Fruit fly (Drosophila melanogaster): ENCODE results near the gene Jon66Ci.

Jon66Ci gene

DNA sequence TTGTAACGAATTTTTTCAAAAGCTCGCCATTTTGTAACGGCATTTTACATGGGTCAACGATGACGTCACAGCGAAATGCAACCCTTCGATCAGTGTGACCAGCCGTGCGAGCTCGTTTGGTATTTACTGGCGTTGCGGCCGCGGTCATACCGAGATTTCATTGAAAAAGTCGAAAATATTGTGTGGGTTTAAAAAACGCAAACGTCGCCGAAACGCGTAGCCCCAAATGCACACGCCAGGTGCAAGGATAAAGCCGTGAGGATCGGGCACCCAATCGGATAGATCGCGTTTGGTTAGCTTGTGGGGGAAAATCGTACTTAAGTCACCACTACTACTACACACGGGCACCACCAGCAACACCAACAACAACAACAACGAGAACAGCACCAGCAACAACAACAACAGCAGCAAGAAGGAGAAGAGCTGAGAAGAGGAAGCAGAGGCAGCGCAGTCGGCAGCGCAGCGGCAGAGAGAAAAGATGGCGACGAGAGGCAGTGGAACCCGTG lies 33.5 kb downstream of the Jon66Ci start, which contains the start of gene Cbl (continued):
- TF ChIP-seq Myb (GFP tag; optimal IDR thresholded peaks at IDR 0.05) (peak; percentile 99), oc (tag; optimal IDR thresholded peaks at IDR 0.05) (no peak), CG7963 (GFP tag; IDR thresholded peaks at IDR 0.05; ENCODE audit: partially characterized antibody) (no peak), Six4 (GFP tag; optimal IDR thresholded peaks at IDR 0.05) (no peak), tll (GFP tag; optimal IDR thresholded peaks at IDR 0.05) (peak in 1 of 2 experiments; percentile 42), HLH3B (GFP tag; IDR thresholded peaks at IDR 0.05) (no peak; the same call in 1 of the 2 replicates), run (tag; optimal IDR thresholded peaks at IDR 0.05) (no peak), Med (GFP tag) (peak; percentile 84), Nf-YB (GFP tag; optimal IDR thresholded peaks at IDR 0.05) (no peak), ssp (GFP tag; IDR thresholded peaks at IDR 0.05) (no peak), CG32772 (GFP tag; IDR thresholded peaks at IDR 0.05) (no peak), chm (GFP tag; IDR thresholded peaks at IDR 0.05) (no peak; the same call in 1 of the 2 replicates), amos (GFP tag; IDR thresholded peaks at IDR 0.05; ENCODE audit: partially characterized antibody) (no peak; the same call in 1 of the 2 replicates), prd (optimal IDR thresholded peaks at IDR 0.05) (no peak), prd (GFP tag; IDR thresholded peaks at IDR 0.05) (no peak), MESR4 (GFP tag; optimal IDR thresholded peaks at IDR 0.05) (peak; percentile 99), onecut (GFP tag; IDR thresholded peaks at IDR 0.05) (peak; percentile 23; the same call in 1 of the 2 replicates), Ravus (GFP tag; IDR thresholded peaks at IDR 0.05) (no peak), CrebB (tag; optimal IDR thresholded peaks at IDR 0.05) (peak; percentile 35), slp2 (GFP tag; optimal IDR thresholded peaks at IDR 0.05) (no peak), CG14667 (GFP tag; IDR thresholded peaks at IDR 0.05) (no peak), Lpt (GFP tag; optimal IDR thresholded peaks at IDR 0.05) (no peak), CG2712 (tag; optimal IDR thresholded peaks at IDR 0.05) (peak; percentile 52), Hey (tag; optimal IDR thresholded peaks at IDR 0.05) (no peak), odd (GFP tag; optimal IDR thresholded peaks at IDR 0.05) (peak; percentile 48), Vsx1 (GFP tag; optimal IDR thresholded peaks at IDR 0.05) (no peak), HLH54F (GFP tag; optimal IDR thresholded peaks at IDR 0.05) (no peak), CG9215 (GFP tag; IDR thresholded peaks at IDR 0.05) (no peak), CG12155 (GFP tag; optimal IDR thresholded peaks at IDR 0.05) (peak; percentile 56), gsb-n (tag; optimal IDR thresholded peaks at IDR 0.05) (no peak), CG17568 (GFP tag; optimal IDR thresholded peaks at IDR 0.05) (no peak), tin (GFP tag; optimal IDR thresholded peaks at IDR 0.05) (no peak), CG2116 (GFP tag; optimal IDR thresholded peaks at IDR 0.05) (peak; percentile 100), emc (GFP tag; optimal IDR thresholded peaks at IDR 0.05) (no peak), lola (GFP tag; optimal IDR thresholded peaks at IDR 0.05) (no peak), usp (GFP tag; optimal IDR thresholded peaks at IDR 0.05) (no peak), NC2β (GFP tag; optimal IDR thresholded peaks at IDR 0.05) (peak; percentile 23), CG3407 (GFP tag; optimal IDR thresholded peaks at IDR 0.05) (no peak), Elba2 (GFP tag; optimal IDR thresholded peaks at IDR 0.05) (no peak), MBD-R2 (GFP tag; IDR thresholded peaks at IDR 0.05) (peak; percentile 60), fd96Cb (tag; optimal IDR thresholded peaks at IDR 0.05) (no peak), chinmo (GFP tag; IDR thresholded peaks at IDR 0.05; ENCODE audit: partially characterized antibody) (peak; percentile 87; the same call in 3 of the 4 replicates), Stat92E (GFP tag; optimal IDR thresholded peaks at IDR 0.05) (peak in 1 of 3 experiments; percentile 76), hb (GFP tag; IDR thresholded peaks at IDR 0.05; ENCODE audit: partially characterized antibody) (no peak), knrl (GFP tag; IDR thresholded peaks at IDR 0.05; ENCODE audit: partially characterized antibody) (peak; percentile 22; the same call in 1 of the 3 replicates), CG10654 (GFP tag; optimal IDR thresholded peaks at IDR 0.05) (no peak), CG9932 (GFP tag; IDR thresholded peaks at IDR 0.05) (no peak), CG2129 (GFP tag; IDR thresholded peaks at IDR 0.05; ENCODE audit: partially characterized antibody) (no peak), CG12104 (GFP tag; optimal IDR thresholded peaks at IDR 0.05) (peak; percentile 29), CG2120 (GFP tag; optimal IDR thresholded peaks at IDR 0.05) (no peak)

All from whole organism, embryonic.